3 worm cellular contexts compared by ENCODE assay signal in the genomic region with DNA sequence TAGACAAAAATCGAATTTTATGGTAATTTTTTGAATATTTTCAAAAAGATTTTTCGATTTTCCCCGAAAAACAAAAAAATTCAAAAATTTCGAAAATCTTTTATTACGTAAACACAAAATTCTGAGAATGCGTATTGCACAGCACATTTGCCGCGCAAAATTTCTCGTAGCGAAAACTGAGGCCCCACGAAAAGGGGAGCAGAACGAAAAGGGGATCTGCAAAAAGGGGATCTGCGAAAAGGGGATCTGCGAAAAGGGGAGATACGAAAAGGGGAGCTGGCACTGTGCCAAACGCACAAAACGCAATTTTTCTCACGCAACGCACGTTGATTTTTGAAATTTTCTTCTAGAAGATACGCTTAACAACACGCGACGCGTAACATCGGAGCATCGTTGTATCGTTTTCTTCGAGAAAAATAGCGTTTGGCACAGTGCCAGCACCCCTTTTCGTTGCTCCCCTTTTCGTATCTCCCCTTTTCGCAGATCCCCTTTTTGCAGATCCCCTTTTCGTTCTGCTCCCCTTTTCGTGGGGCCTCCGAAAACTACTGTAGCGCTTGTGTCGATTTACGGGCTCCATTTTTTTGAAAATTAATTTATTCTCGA.
TF ChIP-seq lines count a peak whose summit lies in the region.

No protein-coding gene starts in this region.

TF ChIP-seq in whole organism, early embryonic, 17 proteins besides CTCF, POLR2A, EP300 and RAD21:
- TF ChIP-seq pes-1 (GFP tag; IDR thresholded peaks at IDR 0.05; lab: Robert Waterston, UW) (peak; percentile 63), sea-1 (GFP tag; conservative IDR thresholded peaks at IDR 0.05; lab: Robert Waterston, UW) (0 out of 2 replicates have a peak, but pooled peaks have one; percentile 29)

TF ChIP-seq in whole organism, late embryonic, 69 proteins besides CTCF, POLR2A, EP300 and RAD21:
- TF ChIP-seq rnt-1 (tag; optimal IDR thresholded peaks at IDR 0.05; lab: Kevin White, UChicago) (peak; percentile 11), tbx-7 (tag; optimal IDR thresholded peaks at IDR 0.05; lab: Kevin White, UChicago) (peak; percentile 4), ceh-34 (tag; optimal IDR thresholded peaks at IDR 0.05; lab: Kevin White, UChicago) (peak; percentile 10), C08G9.2 (tag; optimal IDR thresholded peaks at IDR 0.05; lab: Kevin White, UChicago) (peak; percentile 63), ref-2 (tag; optimal IDR thresholded peaks at IDR 0.05; lab: Kevin White, UChicago) (peak; percentile 49), ceh-31 (tag; optimal IDR thresholded peaks at IDR 0.05; lab: Kevin White, UChicago) (peak; percentile 62), tbx-2 (tag; optimal IDR thresholded peaks at IDR 0.05; lab: Kevin White, UChicago) (peak; percentile 35)
TF ChIP-seq in whole organism, late embryonic: peak in this region for 7; not testable (repeated sequence) for 62.

TF ChIP-seq in whole organism, midembryonic, 9 proteins besides CTCF, POLR2A, EP300 and RAD21:
- TF ChIP-seq flt-1 (GFP tag; IDR thresholded peaks at IDR 0.05; lab: Robert Waterston, UW) (peak; percentile 69; the same call in 1 of the 2 replicates), klf-2 (GFP tag; conservative IDR thresholded peaks at IDR 0.05; lab: Robert Waterston, UW) (0 out of 2 replicates have a peak, but pooled peaks have one; percentile 34), ztf-23 (GFP tag; IDR thresholded peaks at IDR 0.05; lab: Robert Waterston, UW) (peak; percentile 76)
TF ChIP-seq in whole organism, midembryonic: peak in this region for 3; not testable (repeated sequence) for 6.
